Fruit fly (Drosophila melanogaster) whole organism, embryonic: ENCODE data around the gene ArgRS-m.
A peak's percentile ranks its signal among the peaks of the same experiment; 100 is the strongest.

Source experiments
- Asciz ChIP-seq: fragments of 200-800 bp; sonication (Bioruptor generic); optimal IDR thresholded peaks from 2 replicates; lab custom pipeline; 2017; ENCODE audit warnings: missing biosample characterization, mild to moderate bottlenecking, missing genetic modification characterization, missing genetic modification reagents
- Atf-2 ChIP-seq: fragments of 200-800 bp; sonication (Bioruptor generic); optimal IDR thresholded peaks from 2 replicates; lab custom pipeline; 2016; ENCODE audit warnings: missing biosample characterization, missing genetic modification characterization
- Atf3 ChIP-seq: fragments of 200-800 bp; sonication (Bioruptor generic); optimal IDR thresholded peaks from 3 replicates; lab custom pipeline; 2016; ENCODE audit warnings: missing biosample characterization, missing genetic modification characterization
- Blimp-1 ChIP-seq: fragments of 200-800 bp; sonication (Bioruptor generic); optimal IDR thresholded peaks from 3 replicates; lab custom pipeline; 2018; ENCODE audit warnings: missing biosample characterization, missing genetic modification characterization, mild to moderate bottlenecking, moderate library complexity, missing genetic modification reagents
- CG1024 ChIP-seq: fragments of 200-800 bp; sonication (Bioruptor generic); IDR thresholded peaks from 2 replicates; pipeline ENCODE4 v1.3.6; 2022; ENCODE audit warnings: missing biosample characterization, missing genetic modification characterization
- CG10274 ChIP-seq: fragments of 200-800 bp; sonication (Bioruptor generic); optimal IDR thresholded peaks from 3 replicates; lab custom pipeline; 2017; ENCODE audit warnings: missing biosample characterization, mild to moderate bottlenecking, missing genetic modification characterization
- CG10959 ChIP-seq: fragments of 200-800 bp; sonication (Bioruptor generic); IDR thresholded peaks from 2 replicates; pipeline ENCODE4 v1.3.6; 2022; ENCODE audit warnings: missing biosample characterization, missing genetic modification characterization
- CG10979 ChIP-seq: fragments of 200-800 bp; sonication (Bioruptor generic); optimal IDR thresholded peaks from 2 replicates; lab custom pipeline; 2018; ENCODE audit warnings: missing biosample characterization, mild to moderate bottlenecking, missing genetic modification characterization, moderate library complexity
- CG12219 ChIP-seq: fragments of 200-800 bp; sonication (Bioruptor generic); optimal IDR thresholded peaks from 3 replicates; lab custom pipeline; 2018; ENCODE audit warnings: missing biosample characterization, mild to moderate bottlenecking, missing genetic modification characterization
- CG12299 ChIP-seq: fragments of 200-800 bp; sonication (Bioruptor generic); optimal IDR thresholded peaks from 2 replicates; lab custom pipeline; 2018; ENCODE audit warnings: missing biosample characterization, mild to moderate bottlenecking, missing genetic modification characterization
- CG13287 ChIP-seq: fragments of 200-800 bp; sonication (Bioruptor generic); IDR thresholded peaks from 2 replicates; pipeline ENCODE4 v1.3.6; 2022; ENCODE audit warnings: missing biosample characterization, missing genetic modification characterization; ENCODE audit not compliant: partially characterized antibody
- CG13296 ChIP-seq: fragments of 200-800 bp; sonication (Bioruptor generic); optimal IDR thresholded peaks from 3 replicates; lab custom pipeline; 2018; ENCODE audit warnings: missing biosample characterization, mild to moderate bottlenecking, missing genetic modification characterization
- CG16815 ChIP-seq: fragments of 200-800 bp; sonication (Bioruptor generic); optimal IDR thresholded peaks from 3 replicates; lab custom pipeline; 2017; ENCODE audit warnings: missing biosample characterization, mild to moderate bottlenecking, missing genetic modification characterization
- CG17568 ChIP-seq: fragments of 200-800 bp; sonication (Bioruptor generic); optimal IDR thresholded peaks from 2 replicates; lab custom pipeline; 2018; ENCODE audit warnings: missing biosample characterization, mild to moderate bottlenecking, missing genetic modification characterization, moderate library complexity
- CG18764 ChIP-seq: fragments of 200-800 bp; sonication (Bioruptor generic); optimal IDR thresholded peaks from 3 replicates; lab custom pipeline; 2016; ENCODE audit warnings: missing biosample characterization, missing genetic modification characterization
- CG2875 ChIP-seq: fragments of 200-800 bp; sonication (Bioruptor generic); optimal IDR thresholded peaks from 2 replicates; lab custom pipeline; 2017; ENCODE audit warnings: missing biosample characterization, mild to moderate bottlenecking, missing genetic modification characterization, missing genetic modification reagents
- CG3995 ChIP-seq: fragments of 200-800 bp; sonication (Bioruptor generic); optimal IDR thresholded peaks from 3 replicates; lab custom pipeline; 2016; ENCODE audit warnings: missing biosample characterization, missing genetic modification characterization
- CG4854 ChIP-seq: fragments of 200-800 bp; sonication (Bioruptor generic); optimal IDR thresholded peaks from 2 replicates; lab custom pipeline; 2016; ENCODE audit warnings: missing biosample characterization, missing genetic modification characterization, inconsistent platforms
- CG5953 ChIP-seq: fragments of 200-800 bp; sonication (Bioruptor generic); IDR thresholded peaks from 2 replicates; pipeline ENCODE4 v1.3.6; 2022; ENCODE audit warnings: missing biosample characterization, missing genetic modification characterization
- CG6175 ChIP-seq: fragments of 200-800 bp; sonication (Bioruptor generic); IDR thresholded peaks from 3 replicates; pipeline ENCODE4 v1.3.6; 2022; ENCODE audit warnings: missing biosample characterization, missing genetic modification characterization
- CG7271 ChIP-seq: fragments of 200-800 bp; sonication (Bioruptor generic); optimal IDR thresholded peaks from 2 replicates; lab custom pipeline; 2018; ENCODE audit warnings: missing biosample characterization, mild to moderate bottlenecking, missing genetic modification characterization, moderate library complexity
- CG7556 ChIP-seq: fragments of 200-800 bp; sonication (Bioruptor generic); optimal IDR thresholded peaks from 2 replicates; lab custom pipeline; 2017; ENCODE audit warnings: missing biosample characterization, mild to moderate bottlenecking, missing genetic modification characterization
- CG7928 ChIP-seq: fragments of 200-800 bp; sonication (Bioruptor generic); optimal IDR thresholded peaks from 2 replicates; lab custom pipeline; 2017; ENCODE audit warnings: missing biosample characterization, mild to moderate bottlenecking, missing genetic modification characterization
- CG9609 ChIP-seq: fragments of 200-800 bp; sonication (Bioruptor generic); optimal IDR thresholded peaks from 3 replicates; lab custom pipeline; 2016; ENCODE audit warnings: missing biosample characterization, missing genetic modification characterization
- CG9876 ChIP-seq: fragments of 200-800 bp; sonication (Bioruptor generic); optimal IDR thresholded peaks from 2 replicates; lab custom pipeline; 2016; ENCODE audit warnings: missing biosample characterization, missing genetic modification characterization
- CHES-1-like ChIP-seq: fragments of 200-800 bp; sonication (Bioruptor generic); optimal IDR thresholded peaks from 2 replicates; lab custom pipeline; 2016; ENCODE audit warnings: missing biosample characterization, missing genetic modification characterization
- Dip3 ChIP-seq: fragments of 200-800 bp; sonication (Bioruptor generic); optimal IDR thresholded peaks from 3 replicates; lab custom pipeline; 2016; ENCODE audit warnings: missing biosample characterization, missing genetic modification characterization
- E2f2 ChIP-seq: fragments of 200-800 bp; sonication (Bioruptor generic); IDR thresholded peaks from 2 replicates; pipeline ENCODE4 v1.3.6; 2022; ENCODE audit warnings: missing biosample characterization, missing genetic modification characterization
- Ets97D ChIP-seq: fragments of 200-800 bp; sonication (Bioruptor generic); optimal IDR thresholded peaks from 3 replicates; lab custom pipeline; 2016; ENCODE audit warnings: missing biosample characterization, missing genetic modification characterization
- Gug ChIP-seq: fragments of 200-800 bp; sonication (Bioruptor generic); IDR thresholded peaks from 4 replicates; pipeline ENCODE4 v1.3.6; 2022; ENCODE audit warnings: missing biosample characterization, missing genetic modification characterization
- HmgZ ChIP-seq: fragments of 200-800 bp; sonication (Bioruptor generic); optimal IDR thresholded peaks from 2 replicates; lab custom pipeline; 2018; ENCODE audit warnings: missing biosample characterization, mild to moderate bottlenecking, missing genetic modification characterization
- Lim3 ChIP-seq: fragments of 200-800 bp; sonication (Bioruptor generic); IDR thresholded peaks from 2 replicates; pipeline ENCODE4 v1.3.6; 2022; ENCODE audit warnings: missing biosample characterization, missing genetic modification characterization
- Mes4 ChIP-seq: fragments of 200-800 bp; sonication (Bioruptor generic); optimal IDR thresholded peaks from 2 replicates; lab custom pipeline; 2016; ENCODE audit warnings: missing biosample characterization, missing genetic modification characterization
- Sry-δ ChIP-seq: fragments of 200-800 bp; sonication (Bioruptor generic); optimal IDR thresholded peaks from 2 replicates; lab custom pipeline; 2016; ENCODE audit warnings: missing biosample characterization, missing genetic modification characterization
- Trl ChIP-seq, 3 experiments: fragments of >200 bp in 2 of 3; fragments of 200-800 bp in 1 of 3; sonication (Bioruptor generic) in 1 of 3; optimal IDR thresholded peaks; 2 replicates in 1 of 3; 3 replicates in 2 of 3; lab custom pipeline; 2016 to 2017; ENCODE audit warnings: missing biosample characterization in 1 of 3, missing genetic modification characterization in 1 of 3
- YL-1 ChIP-seq: fragments of 200-800 bp; sonication (Bioruptor generic); optimal IDR thresholded peaks from 3 replicates; lab custom pipeline; 2017; ENCODE audit warnings: missing biosample characterization, mild to moderate bottlenecking, missing genetic modification characterization
- bcd ChIP-seq: fragments of 200-800 bp; sonication (Bioruptor generic); optimal IDR thresholded peaks from 2 replicates; lab custom pipeline; 2017; ENCODE audit warnings: missing biosample characterization, mild to moderate bottlenecking, missing genetic modification characterization
- esg ChIP-seq: fragments of 200-800 bp; sonication (Bioruptor generic); conservative IDR thresholded peaks from 2 replicates; pipeline ENCODE4 v1.3.6; 2022; ENCODE audit warnings: missing biosample characterization, missing genetic modification characterization
- gfzf ChIP-seq: fragments of 200-800 bp; sonication (Bioruptor generic); optimal IDR thresholded peaks from 2 replicates; lab custom pipeline; 2016; ENCODE audit warnings: missing biosample characterization, mild to moderate bottlenecking, missing genetic modification characterization, moderate library complexity
- gsb-n ChIP-seq: fragments of 200-800 bp; sonication (Bioruptor generic); optimal IDR thresholded peaks from 3 replicates; lab custom pipeline; 2018; ENCODE audit warnings: missing biosample characterization, mild to moderate bottlenecking, missing genetic modification characterization
- hb ChIP-seq: fragments of 200-800 bp; sonication (Bioruptor generic); IDR thresholded peaks from 3 replicates; pipeline ENCODE4 v1.3.6; 2022; ENCODE audit warnings: missing biosample characterization, missing genetic modification characterization; ENCODE audit not compliant: partially characterized antibody
- her ChIP-seq: fragments of 200-800 bp; sonication (Bioruptor generic); optimal IDR thresholded peaks from 2 replicates; lab custom pipeline; 2016; ENCODE audit warnings: missing biosample characterization, missing genetic modification characterization
- ind ChIP-seq: fragments of 200-800 bp; sonication (Bioruptor generic); optimal IDR thresholded peaks from 3 replicates; lab custom pipeline; 2016; ENCODE audit warnings: missing biosample characterization, missing genetic modification characterization
- lola ChIP-seq, 3 experiments: fragments of >200 bp in 2 of 3; fragments of 200-800 bp in 1 of 3; sonication (Bioruptor generic) in 1 of 3; optimal IDR thresholded peaks; 2 replicates each; lab custom pipeline; 2017 to 2019; ENCODE audit warnings: missing biosample characterization in 3 of 3, missing genetic modification characterization in 3 of 3, mild to moderate bottlenecking in 1 of 3, moderate library complexity in 1 of 3
- luna ChIP-seq: fragments of 200-800 bp; sonication (Bioruptor generic); optimal IDR thresholded peaks from 2 replicates; lab custom pipeline; 2016; ENCODE audit warnings: missing biosample characterization, missing genetic modification characterization
- nerfin-1 ChIP-seq: fragments of 200-800 bp; sonication (Bioruptor generic); optimal IDR thresholded peaks from 3 replicates; lab custom pipeline; 2019; ENCODE audit warnings: missing biosample characterization, mild to moderate bottlenecking, missing genetic modification characterization, moderate library complexity
- nmo ChIP-seq: fragments of 200-800 bp; sonication (Bioruptor generic); optimal IDR thresholded peaks from 2 replicates; lab custom pipeline; 2018; ENCODE audit warnings: missing biosample characterization, mild to moderate bottlenecking, missing genetic modification characterization, moderate library complexity
- prd ChIP-seq, 3 experiments: fragments of >200 bp in 2 of 3; fragments of 200-800 bp in 1 of 3; sonication (Bioruptor generic) in 1 of 3; optimal IDR thresholded peaks in 2 of 3; IDR thresholded peaks in 1 of 3; 2 replicates in 2 of 3; 3 replicates in 1 of 3; pipeline versions ENCODE4 v1.3.6 to Lab custom; 2017 to 2022; ENCODE audit warnings: missing biosample characterization in 1 of 3, missing genetic modification characterization in 1 of 3
- sr ChIP-seq: fragments of 200-800 bp; sonication (Bioruptor generic); IDR thresholded peaks from 3 replicates; pipeline ENCODE4 v1.3.6; 2022; ENCODE audit warnings: missing biosample characterization, missing genetic modification characterization
- zfh2 ChIP-seq: fragments of 200-800 bp; sonication (Bioruptor generic); optimal IDR thresholded peaks from 2 replicates; lab custom pipeline; 2016; ENCODE audit warnings: missing biosample characterization, missing genetic modification characterization

Gene ArgRS-m

dm6 chr3R:7907311-7907710 lies 20.5 kb downstream of the ArgRS-m start, which contains the start of the genes Taf7 and EMC1 (continued):
- no peak for TF ChIP-seq CG10274
- TF ChIP-seq Dip3 (GFP tag; lab: Kevin White, UChicago) = peak; percentile 38
- peak; percentile 50 for TF ChIP-seq CG9876
- no peak for TF ChIP-seq sr (GFP tag; lab: Robert Waterston, UW)
- no peak for TF ChIP-seq CG7556 (GFP tag; lab: Kevin White, UChicago)
- no peak for TF ChIP-seq CG10959 (GFP tag; lab: Robert Waterston, UW)
- 0 out of 2 replicates have a peak, but pooled peaks have one; percentile 13 for TF ChIP-seq esg (GFP tag; lab: Robert Waterston, UW)
- TF ChIP-seq CHES-1-like = peak; percentile 75
- TF ChIP-seq Trl (optimal IDR thresholded peaks at IDR 0.05; lab: Kevin White, UChicago) = no peak
- peak; percentile 33 for TF ChIP-seq Trl (GFP tag; optimal IDR thresholded peaks at IDR 0.05; lab: Kevin White, UChicago)
- peak; percentile 28; the same call in 1 of the 4 replicates for TF ChIP-seq Gug (GFP tag; lab: Robert Waterston, UW)
- no peak for TF ChIP-seq CG13296 (GFP tag; lab: Kevin White, UChicago)
- TF ChIP-seq CG13287 = peak; percentile 94
- no peak for TF ChIP-seq CG4854 (GFP tag; lab: Kevin White, UChicago)
- TF ChIP-seq Atf-2 = peak; percentile 27
- peak; percentile 95 for TF ChIP-seq CG6175 (GFP tag; lab: Robert Waterston, UW)
- no peak for TF ChIP-seq Asciz (GFP tag; lab: Kevin White, UChicago)
- TF ChIP-seq ind = peak; percentile 43
- no peak for TF ChIP-seq CG5953
- TF ChIP-seq luna (GFP tag; lab: Kevin White, UChicago) = peak; percentile 13
- TF ChIP-seq Lim3 (GFP tag; lab: Robert Waterston, UW) = no peak
- TF ChIP-seq nerfin-1 (tag; lab: Kevin White, UChicago) = no peak
- TF ChIP-seq CG12219 (GFP tag; lab: Kevin White, UChicago) = no peak
- TF ChIP-seq E2f2 (GFP tag; lab: Robert Waterston, UW) = peak; percentile 26; the same call in 1 of the 2 replicates
- peak; percentile 92 for TF ChIP-seq nmo (GFP tag; lab: Kevin White, UChicago)
- no peak for TF ChIP-seq CG17568 (GFP tag; lab: Kevin White, UChicago)
- TF ChIP-seq Sry-δ (GFP tag; lab: Kevin White, UChicago) = peak; percentile 100
- peak; percentile 96 for TF ChIP-seq hb (GFP tag; lab: Robert Waterston, UW)
- peak; percentile 99 for TF ChIP-seq CG3995 (GFP tag; lab: Kevin White, UChicago)
- TF ChIP-seq Blimp-1 (GFP tag; lab: Kevin White, UChicago) = no peak
- peak; percentile 37 for TF ChIP-seq CG9609 (GFP tag; lab: Kevin White, UChicago)
- TF ChIP-seq CG7928 (GFP tag; lab: Kevin White, UChicago) = peak; percentile 82
- peak; percentile 46 for TF ChIP-seq HmgZ (tag; lab: Kevin White, UChicago)
- peak; percentile 18 for TF ChIP-seq gfzf
- TF ChIP-seq Mes4 (GFP tag; lab: Kevin White, UChicago) = peak; percentile 23
- peak; percentile 46 for TF ChIP-seq YL-1 (GFP tag; lab: Kevin White, UChicago)
- peak; percentile 19 for TF ChIP-seq CG18764 (GFP tag; lab: Kevin White, UChicago)
- TF ChIP-seq Ets97D (GFP tag; lab: Kevin White, UChicago) = peak; percentile 65
- no peak for TF ChIP-seq CG12299 (tag; lab: Kevin White, UChicago)
- TF ChIP-seq zfh2 = peak; percentile 58
- TF ChIP-seq CG2875 = no peak
- no peak for TF ChIP-seq CG7271
- no peak for TF ChIP-seq prd (optimal IDR thresholded peaks at IDR 0.05; lab: Kevin White, UChicago)
- TF ChIP-seq prd (GFP tag; IDR thresholded peaks at IDR 0.05; lab: Robert Waterston, UW) = peak; percentile 38; the same call in 1 of the 3 replicates
- TF ChIP-seq her (GFP tag; lab: Kevin White, UChicago) = no peak
- no peak for TF ChIP-seq bcd (GFP tag; lab: Kevin White, UChicago)
- peak; percentile 12 for TF ChIP-seq CG16815 (GFP tag; lab: Kevin White, UChicago)
- no peak for TF ChIP-seq CG1024 (GFP tag; lab: Robert Waterston, UW)
- peak; percentile 29 for TF ChIP-seq Atf3 (GFP tag; lab: Kevin White, UChicago)
- peak; percentile 31 for TF ChIP-seq CG10979 (tag; lab: Kevin White, UChicago)
- TF ChIP-seq gsb-n = no peak
- peak in 1 of 3 experiments; percentile 65 for TF ChIP-seq lola (GFP tag; optimal IDR thresholded peaks at IDR 0.05; lab: Kevin White, UChicago)
